Fruit fly (Drosophila melanogaster) whole organism, prepupa: ENCODE data around the gene Ubc87F.

Experiments used
- Blimp-1 ChIP-seq: fragments of 200-800 bp; sonication (Bioruptor generic); optimal IDR thresholded peaks from 3 replicates; lab custom pipeline; 2017; ENCODE audit warnings: missing biosample characterization, missing genetic modification characterization, mild to moderate bottlenecking, moderate library complexity, missing genetic modification reagents
- CG10631 ChIP-seq: fragments of 200-800 bp; sonication (Bioruptor generic); optimal IDR thresholded peaks from 2 replicates; lab custom pipeline; 2016; ENCODE audit warnings: missing biosample characterization, missing genetic modification characterization
- CG10669 ChIP-seq: fragments of 200-800 bp; sonication (Bioruptor generic); optimal IDR thresholded peaks from 3 replicates; lab custom pipeline; 2018; ENCODE audit warnings: missing biosample characterization, mild to moderate bottlenecking, missing genetic modification characterization, moderate library complexity
- CG11294 ChIP-seq: fragments of 200-800 bp; sonication (Bioruptor generic); IDR thresholded peaks from 2 replicates; pipeline ENCODE4 v1.3.6; 2022; ENCODE audit warnings: missing biosample characterization, missing genetic modification characterization
- CG11902 ChIP-seq: fragments of 200-800 bp; sonication (Bioruptor generic); optimal IDR thresholded peaks from 3 replicates; lab custom pipeline; 2016; ENCODE audit warnings: missing biosample characterization, missing genetic modification characterization
- CG15336 ChIP-seq: fragments of 200-800 bp; sonication (Bioruptor generic); IDR thresholded peaks from 2 replicates; pipeline ENCODE4 v1.3.6; 2022; ENCODE audit warnings: missing biosample characterization, missing genetic modification characterization
- CG1621 ChIP-seq: fragments of 200-800 bp; sonication (Bioruptor generic); optimal IDR thresholded peaks from 3 replicates; lab custom pipeline; 2018; ENCODE audit warnings: missing biosample characterization, mild to moderate bottlenecking, missing genetic modification characterization
- CG16779 ChIP-seq: fragments of 200-800 bp; sonication (Bioruptor generic); optimal IDR thresholded peaks from 3 replicates; lab custom pipeline; 2017; ENCODE audit warnings: missing biosample characterization, mild to moderate bottlenecking, missing genetic modification characterization
- CG3032 ChIP-seq: fragments of 200-800 bp; optimal IDR thresholded peaks from 2 replicates; lab custom pipeline; 2019; ENCODE audit warnings: missing biosample characterization, mild to moderate bottlenecking, missing genetic modification characterization, moderate library complexity
- CG32006 ChIP-seq: fragments of 200-800 bp; sonication (Bioruptor generic); optimal IDR thresholded peaks from 3 replicates; lab custom pipeline; 2017; ENCODE audit warnings: missing biosample characterization, mild to moderate bottlenecking, missing genetic modification characterization
- CG34406 ChIP-seq: fragments of 200-800 bp; sonication (Bioruptor generic); optimal IDR thresholded peaks from 3 replicates; lab custom pipeline; 2016; ENCODE audit warnings: missing biosample characterization, missing genetic modification characterization
- CG3919 ChIP-seq: fragments of 200-800 bp; sonication (Bioruptor generic); optimal IDR thresholded peaks from 3 replicates; lab custom pipeline; 2016; ENCODE audit warnings: missing biosample characterization, missing genetic modification characterization
- CG6276 ChIP-seq: fragments of 200-800 bp; sonication (Bioruptor generic); optimal IDR thresholded peaks from 2 replicates; lab custom pipeline; 2017; ENCODE audit warnings: missing biosample characterization, mild to moderate bottlenecking, missing genetic modification characterization
- CG6792 ChIP-seq: fragments of 200-800 bp; sonication (Bioruptor generic); optimal IDR thresholded peaks from 3 replicates; lab custom pipeline; 2016; ENCODE audit warnings: missing biosample characterization, missing genetic modification characterization
- CG6808 ChIP-seq: fragments of 200-800 bp; sonication (Bioruptor generic); optimal IDR thresholded peaks from 3 replicates; lab custom pipeline; 2017; ENCODE audit warnings: missing biosample characterization, missing genetic modification characterization, mild to moderate bottlenecking, moderate library complexity, missing genetic modification reagents
- CG6854 ChIP-seq: fragments of 200-800 bp; sonication (Bioruptor generic); optimal IDR thresholded peaks from 2 replicates; lab custom pipeline; 2017; ENCODE audit warnings: missing biosample characterization, mild to moderate bottlenecking, missing genetic modification characterization
- CG7368 ChIP-seq: fragments of 200-800 bp; sonication (Bioruptor generic); optimal IDR thresholded peaks from 3 replicates; lab custom pipeline; 2016; ENCODE audit warnings: missing biosample characterization, missing genetic modification characterization
- CG9139 ChIP-seq: fragments of 200-800 bp; sonication (Bioruptor generic); optimal IDR thresholded peaks from 3 replicates; lab custom pipeline; 2017; ENCODE audit warnings: missing biosample characterization, mild to moderate bottlenecking, missing genetic modification characterization
- Eip75B ChIP-seq: fragments of 200-800 bp; sonication (Bioruptor generic); optimal IDR thresholded peaks from 3 replicates; lab custom pipeline; 2016; ENCODE audit warnings: missing biosample characterization, missing genetic modification characterization
- Eip78C ChIP-seq: fragments of 200-800 bp; sonication (Bioruptor generic); peaks from one replicate; lab custom pipeline; 2016; ENCODE audit warnings: missing biosample characterization, missing genetic modification characterization
- Ets21C ChIP-seq: fragments of 200-800 bp; sonication (Bioruptor generic); optimal IDR thresholded peaks from 3 replicates; lab custom pipeline; 2016; ENCODE audit warnings: missing biosample characterization, missing genetic modification characterization
- Ets96B ChIP-seq: fragments of 200-800 bp; optimal IDR thresholded peaks from 2 replicates; lab custom pipeline; 2019; ENCODE audit warnings: missing biosample characterization, mild to moderate bottlenecking, missing genetic modification characterization, moderate library complexity
- Hr38 ChIP-seq: sonication (Bioruptor generic); optimal IDR thresholded peaks from 2 replicates; lab custom pipeline; 2016; ENCODE audit warnings: missing biosample characterization, missing genetic modification characterization
- Hr39 ChIP-seq: fragments of 200-800 bp; sonication (Bioruptor generic); optimal IDR thresholded peaks from 2 replicates; lab custom pipeline; 2016; ENCODE audit warnings: missing biosample characterization, missing genetic modification characterization
- Lpt ChIP-seq: fragments of 200-800 bp; sonication (Bioruptor generic); optimal IDR thresholded peaks from 3 replicates; lab custom pipeline; 2016; ENCODE audit warnings: missing biosample characterization, missing genetic modification characterization
- OdsH ChIP-seq: fragments of 200-800 bp; sonication (Bioruptor generic); optimal IDR thresholded peaks from 3 replicates; lab custom pipeline; 2016; ENCODE audit warnings: missing biosample characterization, missing genetic modification characterization
- Sox102F ChIP-seq: fragments of 200-800 bp; sonication (Bioruptor generic); optimal IDR thresholded peaks from 2 replicates; lab custom pipeline; 2016; ENCODE audit warnings: missing biosample characterization, mild to moderate bottlenecking, missing genetic modification characterization
- Sox14 ChIP-seq: fragments of 200-800 bp; sonication (Bioruptor generic); optimal IDR thresholded peaks from 3 replicates; lab custom pipeline; 2016; ENCODE audit warnings: missing biosample characterization, missing genetic modification characterization
- Sox15 ChIP-seq: fragments of 200-800 bp; sonication (Bioruptor generic); optimal IDR thresholded peaks from 3 replicates; lab custom pipeline; 2016; ENCODE audit warnings: missing biosample characterization, missing genetic modification characterization
- achi ChIP-seq: fragments of 200-800 bp; sonication (Bioruptor generic); optimal IDR thresholded peaks from 3 replicates; lab custom pipeline; 2016; ENCODE audit warnings: missing biosample characterization, missing genetic modification characterization
- acj6 ChIP-seq: fragments of 200-800 bp; sonication (Bioruptor generic); optimal IDR thresholded peaks from 3 replicates; lab custom pipeline; 2016; ENCODE audit warnings: missing biosample characterization, missing genetic modification characterization
- cyc ChIP-seq: fragments of 200-800 bp; sonication (Bioruptor generic); optimal IDR thresholded peaks from 3 replicates; lab custom pipeline; 2016; ENCODE audit warnings: missing biosample characterization, missing genetic modification characterization
- dac ChIP-seq: fragments of 200-800 bp; sonication (Bioruptor generic); optimal IDR thresholded peaks from 2 replicates; lab custom pipeline; 2017; ENCODE audit warnings: missing biosample characterization, mild to moderate bottlenecking, missing genetic modification characterization
- dsx ChIP-seq: fragments of 200-800 bp; optimal IDR thresholded peaks from 3 replicates; lab custom pipeline; 2019; ENCODE audit warnings: missing biosample characterization, mild to moderate bottlenecking, missing genetic modification characterization, moderate library complexity; ENCODE audit not compliant: poor library complexity, severe bottlenecking
- eg ChIP-seq: fragments of 200-800 bp; sonication (Bioruptor generic); IDR thresholded peaks from 3 replicates; pipeline ENCODE4 v1.3.6; 2022; ENCODE audit warnings: missing biosample characterization, missing genetic modification characterization
- esn ChIP-seq: fragments of 200-800 bp; sonication (Bioruptor generic); optimal IDR thresholded peaks from 2 replicates; lab custom pipeline; 2016; ENCODE audit warnings: missing biosample characterization, mild to moderate bottlenecking, missing genetic modification characterization, moderate library complexity
- fd59A ChIP-seq: fragments of 200-800 bp; sonication (Bioruptor generic); optimal IDR thresholded peaks from 2 replicates; lab custom pipeline; 2017; ENCODE audit warnings: missing biosample characterization, mild to moderate bottlenecking, missing genetic modification characterization, missing genetic modification reagents
- fd85E ChIP-seq: fragments of 200-800 bp; sonication (Bioruptor generic); optimal IDR thresholded peaks from 3 replicates; lab custom pipeline; 2016; ENCODE audit warnings: missing biosample characterization, missing genetic modification characterization
- fkh ChIP-seq: fragments of 200-800 bp; sonication (Bioruptor generic); optimal IDR thresholded peaks from 3 replicates; lab custom pipeline; 2017; ENCODE audit warnings: missing biosample characterization, mild to moderate bottlenecking, missing genetic modification characterization, moderate library complexity
- lz ChIP-seq: fragments of 200-800 bp; sonication (Bioruptor generic); optimal IDR thresholded peaks from 3 replicates; lab custom pipeline; 2016; ENCODE audit warnings: missing biosample characterization, missing genetic modification characterization
- net ChIP-seq: fragments of 200-800 bp; sonication (Bioruptor generic); optimal IDR thresholded peaks from 3 replicates; lab custom pipeline; 2016; ENCODE audit warnings: missing biosample characterization, missing genetic modification characterization
- salr ChIP-seq, 2 experiments: fragments of 200-800 bp; sonication (Bioruptor generic); optimal IDR thresholded peaks; 3 replicates each; lab custom pipeline; 2016 to 2018; ENCODE audit warnings: missing biosample characterization in 2 of 2, missing genetic modification characterization in 2 of 2, mild to moderate bottlenecking in 1 of 2
- spab ChIP-seq: fragments of 200-800 bp; sonication (Bioruptor generic); optimal IDR thresholded peaks from 2 replicates; lab custom pipeline; 2017; ENCODE audit warnings: missing biosample characterization, mild to moderate bottlenecking, missing genetic modification characterization, missing genetic modification reagents
- svp ChIP-seq: fragments of 200-800 bp; sonication (Bioruptor generic); peaks from one replicate; lab custom pipeline; 2016; ENCODE audit warnings: missing biosample characterization, missing genetic modification characterization
- topi ChIP-seq: fragments of 200-800 bp; sonication (Bioruptor generic); optimal IDR thresholded peaks from 3 replicates; lab custom pipeline; 2016; ENCODE audit warnings: missing biosample characterization, missing genetic modification characterization
- vri ChIP-seq: fragments of 200-800 bp; sonication (Bioruptor generic); optimal IDR thresholded peaks from 3 replicates; lab custom pipeline; 2016; ENCODE audit warnings: missing biosample characterization, mild to moderate bottlenecking, missing genetic modification characterization

Ubc87F gene

DNA sequence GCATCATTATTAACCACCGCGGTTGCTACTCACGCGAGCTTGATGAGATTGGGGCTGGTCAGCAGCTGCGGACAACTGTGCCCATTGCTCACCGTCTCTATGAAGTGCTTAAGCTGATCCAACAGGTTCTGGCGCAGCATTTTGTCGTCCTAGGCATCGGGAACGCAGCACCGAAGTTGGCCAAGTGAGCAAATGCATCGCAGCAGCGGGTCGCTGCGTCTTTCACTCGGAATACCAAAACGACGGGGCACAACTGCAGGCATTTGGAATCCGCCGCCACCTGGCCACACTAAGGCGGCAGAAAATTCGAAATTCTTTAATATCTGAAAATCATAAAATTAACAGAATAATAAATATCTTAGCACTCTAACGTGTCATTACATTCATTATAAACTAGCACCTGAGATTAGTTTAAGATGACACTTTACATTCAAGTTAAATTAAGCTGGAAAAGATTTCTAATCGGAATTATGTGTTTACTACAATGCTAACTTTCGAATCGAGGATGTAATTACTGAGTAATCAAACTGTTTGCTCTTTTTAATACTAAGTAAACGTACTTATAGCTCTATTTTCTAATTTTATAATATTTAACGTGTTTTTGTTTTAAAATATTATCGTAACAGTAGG is 34.9 kb downstream of the Ubc87F start:
- TF ChIP-seq Eip78C, result peak; percentile 18
- TF ChIP-seq CG32006 (GFP tag; lab: Kevin White, UChicago), result no peak
- TF ChIP-seq CG15336, result peak; percentile 16; the same call in 1 of the 2 replicates
- TF ChIP-seq acj6 (GFP tag; lab: Kevin White, UChicago), result no peak
- peak; percentile 25 for TF ChIP-seq dsx
- peak; percentile 53 for TF ChIP-seq CG6854 (GFP tag; lab: Kevin White, UChicago)
- peak; percentile 1 for TF ChIP-seq Eip75B (GFP tag; lab: Kevin White, UChicago)
- TF ChIP-seq lz (GFP tag; lab: Kevin White, UChicago), result peak; percentile 29

DNA sequence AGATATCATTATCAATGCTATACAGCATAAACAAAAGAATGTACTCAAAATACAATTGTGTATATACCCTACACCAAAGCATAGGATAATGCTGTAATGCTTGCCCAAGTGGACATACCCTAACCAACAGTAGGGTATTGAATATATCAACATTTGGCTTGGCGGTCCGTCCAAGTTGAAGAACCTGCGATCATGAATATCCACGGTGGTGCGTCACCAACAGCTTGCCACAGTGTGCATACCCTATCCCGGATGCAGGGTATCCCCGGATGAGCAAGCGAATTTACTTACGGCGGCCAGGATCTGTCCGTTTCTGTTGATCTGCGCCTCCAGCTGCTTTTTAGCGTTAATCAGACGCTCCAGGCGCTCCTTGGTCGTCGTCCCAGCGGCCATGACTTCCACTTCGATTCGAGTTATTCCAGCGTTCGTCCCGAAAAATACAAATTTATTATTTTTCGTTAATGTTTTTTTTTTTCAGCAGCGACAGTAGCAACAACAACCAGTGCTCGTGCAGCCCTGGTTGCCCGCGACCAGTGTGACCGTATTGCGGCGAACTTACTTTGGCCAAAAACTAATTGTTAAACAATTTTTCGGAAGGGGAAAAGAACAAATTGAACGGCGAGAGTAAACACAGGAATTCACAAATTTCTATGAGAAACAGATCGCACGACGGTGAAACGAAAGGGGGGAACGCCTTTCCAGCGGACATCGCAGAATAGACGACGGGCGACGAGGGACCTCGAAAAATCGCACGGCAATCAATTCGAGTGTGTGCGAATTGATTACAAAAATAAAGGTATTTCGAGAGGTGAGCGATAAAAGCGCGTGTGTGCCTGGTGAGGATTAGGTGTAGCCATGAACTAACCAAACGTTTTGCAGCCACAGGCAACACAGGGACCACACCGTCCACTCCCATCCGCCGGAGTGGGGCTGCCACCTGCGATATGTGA is 41.6 kb downstream of the Ubc87F start, which contains the start of the genes Lkb1 and CG9588:
TSS of gene Lkb1 (plus strand) at position 413 of the 950 bp plus-strand sequence.
TSS of gene CG9588 (minus strand) at position 545 of the 950 bp plus-strand sequence.
- TF ChIP-seq CG3919 (GFP tag; lab: Kevin White, UChicago) (peak; percentile 82), CG11294 (GFP tag; lab: Robert Waterston, UW) (peak; percentile 79), lz (GFP tag; lab: Kevin White, UChicago) (peak; percentile 79), dac (GFP tag; lab: Kevin White, UChicago) (peak; percentile 63), fkh (no peak), fd85E (GFP tag; lab: Kevin White, UChicago) (no peak), salr (GFP tag; optimal IDR thresholded peaks at IDR 0.05; lab: Kevin White, UChicago) (peak in 1 of 2 experiments; percentile 39), CG32006 (GFP tag; lab: Kevin White, UChicago) (peak; percentile 81), cyc (GFP tag; lab: Kevin White, UChicago) (peak; percentile 77), fd59A (peak; percentile 55), CG9139 (GFP tag; lab: Kevin White, UChicago) (no peak), Sox102F (GFP tag; lab: Kevin White, UChicago) (peak; percentile 71), svp (GFP tag; lab: Kevin White, UChicago) (peak; percentile 84), eg (GFP tag; lab: Robert Waterston, UW) (peak; percentile 92), Blimp-1 (GFP tag; lab: Kevin White, UChicago) (peak; percentile 13), Lpt (GFP tag; lab: Kevin White, UChicago) (peak; percentile 30), net (GFP tag; lab: Kevin White, UChicago) (peak; percentile 69), Eip78C (peak; percentile 88), CG1621 (tag; lab: Kevin White, UChicago) (peak; percentile 85), Hr39 (GFP tag; lab: Kevin White, UChicago) (peak; percentile 85), Eip75B (GFP tag; lab: Kevin White, UChicago) (peak; percentile 81), CG6808 (GFP tag; lab: Kevin White, UChicago) (peak; percentile 41), CG10669 (GFP tag; lab: Kevin White, UChicago) (peak; percentile 73), CG11902 (GFP tag; lab: Kevin White, UChicago) (peak; percentile 62), OdsH (GFP tag; lab: Kevin White, UChicago) (no peak), vri (GFP tag; lab: Kevin White, UChicago) (no peak), dsx (no peak), spab (GFP tag; lab: Kevin White, UChicago) (peak; percentile 60), CG6276 (GFP tag; lab: Kevin White, UChicago) (peak; percentile 10), CG6854 (GFP tag; lab: Kevin White, UChicago) (peak; percentile 6), CG34406 (peak; percentile 61), CG16779 (tag; lab: Kevin White, UChicago) (no peak), CG10631 (GFP tag; lab: Kevin White, UChicago) (no peak), Ets21C (GFP tag; lab: Kevin White, UChicago) (peak; percentile 63), topi (GFP tag; lab: Kevin White, UChicago) (peak; percentile 78), CG6792 (GFP tag; lab: Kevin White, UChicago) (peak; percentile 68), esn (GFP tag; lab: Kevin White, UChicago) (peak; percentile 83), Ets96B (peak; percentile 40), CG3032 (tag; lab: Kevin White, UChicago) (peak; percentile 59), CG7368 (GFP tag; lab: Kevin White, UChicago) (peak; percentile 76), Sox15 (GFP tag; lab: Kevin White, UChicago) (peak; percentile 62), Sox14 (GFP tag; lab: Kevin White, UChicago) (peak; percentile 78), Hr38 (no peak), achi (GFP tag; lab: Kevin White, UChicago) (peak; percentile 74)
